Fruit fly (Drosophila melanogaster): Measurements from ENCODE around the gene Mst27D.

Mst27D gene

dm6 chr2L:7038404-7039341 lies 22.0 kb downstream of the Mst27D start (continued):
- TF ChIP-seq salm (tag; optimal IDR thresholded peaks at IDR 0.05), result no peak
- no peak for TF ChIP-seq CG8924 (tag; optimal IDR thresholded peaks at IDR 0.05)
- TF ChIP-seq sima (GFP tag; optimal IDR thresholded peaks at IDR 0.05), result no peak
- TF ChIP-seq CoRest (tag; optimal IDR thresholded peaks at IDR 0.05), result no peak
- no peak for TF ChIP-seq CG7556 (GFP tag; optimal IDR thresholded peaks at IDR 0.05)
- TF ChIP-seq kah (GFP tag; optimal IDR thresholded peaks at IDR 0.05), result peak; percentile 29
- no peak for TF ChIP-seq pita (GFP tag; optimal IDR thresholded peaks at IDR 0.05)
- no peak for TF ChIP-seq trh (GFP tag; optimal IDR thresholded peaks at IDR 0.05)
- TF ChIP-seq CG10147 (GFP tag; optimal IDR thresholded peaks at IDR 0.05), result no peak
- no peak for TF ChIP-seq CG9797 (GFP tag; optimal IDR thresholded peaks at IDR 0.05)
- TF ChIP-seq CG6175 (GFP tag; IDR thresholded peaks at IDR 0.05), result peak; percentile 84; the same call in 2 of the 3 replicates
- TF ChIP-seq Adf1 (GFP tag; IDR thresholded peaks at IDR 0.05), result peak; percentile 79
- TF ChIP-seq CG5245 (GFP tag; optimal IDR thresholded peaks at IDR 0.05), result no peak
- TF ChIP-seq CG11093 (GFP tag; IDR thresholded peaks at IDR 0.05), result no peak
- TF ChIP-seq Fer2 (tag; optimal IDR thresholded peaks at IDR 0.05), result no peak
- TF ChIP-seq CG18619 (GFP tag; optimal IDR thresholded peaks at IDR 0.05), result no peak
- TF ChIP-seq CG10979 (tag; optimal IDR thresholded peaks at IDR 0.05), result no peak
- no peak for TF ChIP-seq chn (GFP tag; optimal IDR thresholded peaks at IDR 0.05)
- no peak for TF ChIP-seq dm (GFP tag; optimal IDR thresholded peaks at IDR 0.05)
- TF ChIP-seq zen (tag; optimal IDR thresholded peaks at IDR 0.05), result no peak
- no peak for TF ChIP-seq nom (GFP tag; optimal IDR thresholded peaks at IDR 0.05)
- TF ChIP-seq bigmax (GFP tag; optimal IDR thresholded peaks at IDR 0.05), result no peak
- no peak for TF ChIP-seq row (GFP tag; IDR thresholded peaks at IDR 0.05)
- no peak for TF ChIP-seq CG13424 (tag; optimal IDR thresholded peaks at IDR 0.05)
- no peak for TF ChIP-seq CG12104 (GFP tag; optimal IDR thresholded peaks at IDR 0.05)
- TF ChIP-seq CG8359 (GFP tag; optimal IDR thresholded peaks at IDR 0.05; ENCODE audit: borderline replicate concordance), result no peak
- TF ChIP-seq Usf (GFP tag; optimal IDR thresholded peaks at IDR 0.05), result no peak
- TF ChIP-seq Tbp (GFP tag; optimal IDR thresholded peaks at IDR 0.05), result no peak
- no peak for TF ChIP-seq sd (tag; optimal IDR thresholded peaks at IDR 0.05)
- TF ChIP-seq Hey (tag; optimal IDR thresholded peaks at IDR 0.05), result no peak
- no peak for TF ChIP-seq Hr51 (GFP tag; optimal IDR thresholded peaks at IDR 0.05)
- TF ChIP-seq toy (GFP tag; IDR thresholded peaks at IDR 0.05), result no peak
- no peak for TF ChIP-seq Doc2 (GFP tag; IDR thresholded peaks at IDR 0.05)
- peak in 1 of 2 experiments; percentile 86 for TF ChIP-seq Pdp1 (GFP tag; optimal IDR thresholded peaks at IDR 0.05)
- no peak for TF ChIP-seq Sry-δ (GFP tag; optimal IDR thresholded peaks at IDR 0.05)
- TF ChIP-seq Side (GFP tag; optimal IDR thresholded peaks at IDR 0.05), result no peak
- no peak for TF ChIP-seq CG15479 (GFP tag; optimal IDR thresholded peaks at IDR 0.05)
- 0 out of 2 replicates have a peak, but pooled peaks have one; percentile 38 for TF ChIP-seq chm (GFP tag; IDR thresholded peaks at IDR 0.05)
- TF ChIP-seq da (GFP tag; optimal IDR thresholded peaks at IDR 0.05), result no peak
- no peak for TF ChIP-seq Poxn (GFP tag; IDR thresholded peaks at IDR 0.05)
- no peak for TF ChIP-seq wek (GFP tag; optimal IDR thresholded peaks at IDR 0.05)
- no peak for TF ChIP-seq CG9437 (GFP tag; optimal IDR thresholded peaks at IDR 0.05)
- TF ChIP-seq Dp (GFP tag; optimal IDR thresholded peaks at IDR 0.05), result no peak
- TF ChIP-seq repo (GFP tag; optimal IDR thresholded peaks at IDR 0.05), result no peak
- TF ChIP-seq cg (GFP tag; optimal IDR thresholded peaks at IDR 0.05), result peak; percentile 94
- peak; percentile 36 for TF ChIP-seq onecut (GFP tag; IDR thresholded peaks at IDR 0.05)
- no peak for TF ChIP-seq Antp (GFP tag; optimal IDR thresholded peaks at IDR 0.05)
- TF ChIP-seq MTF-1 (GFP tag; optimal IDR thresholded peaks at IDR 0.05; ENCODE audit: borderline replicate concordance), result no peak
- TF ChIP-seq ap (GFP tag; IDR thresholded peaks at IDR 0.05), result no peak

Measured in whole organism, embryonic.